Fruit fly (Drosophila melanogaster) whole organism, prepupa: ENCODE measurements around the gene Tm1.

Experiments used
- Blimp-1 ChIP-seq: fragments of 200-800 bp; sonication (Bioruptor generic); optimal IDR thresholded peaks from 3 replicates; lab custom pipeline; 2017; ENCODE audit warnings: missing biosample characterization, missing genetic modification characterization, mild to moderate bottlenecking, moderate library complexity, missing genetic modification reagents
- CG10631 ChIP-seq: fragments of 200-800 bp; sonication (Bioruptor generic); optimal IDR thresholded peaks from 2 replicates; lab custom pipeline; 2016; ENCODE audit warnings: missing biosample characterization, missing genetic modification characterization
- CG10669 ChIP-seq: fragments of 200-800 bp; sonication (Bioruptor generic); optimal IDR thresholded peaks from 3 replicates; lab custom pipeline; 2018; ENCODE audit warnings: missing biosample characterization, mild to moderate bottlenecking, missing genetic modification characterization, moderate library complexity
- CG11762 ChIP-seq: fragments of 200-800 bp; sonication (Bioruptor generic); optimal IDR thresholded peaks from 3 replicates; lab custom pipeline; 2016; ENCODE audit warnings: missing biosample characterization, missing genetic modification characterization; ENCODE audit not compliant: insufficient read depth
- CG11902 ChIP-seq: fragments of 200-800 bp; sonication (Bioruptor generic); optimal IDR thresholded peaks from 3 replicates; lab custom pipeline; 2016; ENCODE audit warnings: missing biosample characterization, missing genetic modification characterization
- CG15336 ChIP-seq: fragments of 200-800 bp; sonication (Bioruptor generic); IDR thresholded peaks from 2 replicates; pipeline ENCODE4 v1.3.6; 2022; ENCODE audit warnings: missing biosample characterization, missing genetic modification characterization
- CG1621 ChIP-seq: fragments of 200-800 bp; sonication (Bioruptor generic); optimal IDR thresholded peaks from 3 replicates; lab custom pipeline; 2018; ENCODE audit warnings: missing biosample characterization, mild to moderate bottlenecking, missing genetic modification characterization
- CG3032 ChIP-seq: fragments of 200-800 bp; optimal IDR thresholded peaks from 2 replicates; lab custom pipeline; 2019; ENCODE audit warnings: missing biosample characterization, mild to moderate bottlenecking, missing genetic modification characterization, moderate library complexity
- CG31627 ChIP-seq: fragments of 200-800 bp; sonication (Bioruptor generic); optimal IDR thresholded peaks from 3 replicates; lab custom pipeline; 2016; ENCODE audit warnings: missing biosample characterization, missing genetic modification characterization
- CG32006 ChIP-seq: fragments of 200-800 bp; sonication (Bioruptor generic); optimal IDR thresholded peaks from 3 replicates; lab custom pipeline; 2017; ENCODE audit warnings: missing biosample characterization, mild to moderate bottlenecking, missing genetic modification characterization
- CG4318 ChIP-seq: fragments of 200-800 bp; sonication (Bioruptor generic); optimal IDR thresholded peaks from 3 replicates; lab custom pipeline; 2017; ENCODE audit warnings: missing biosample characterization, mild to moderate bottlenecking, missing genetic modification characterization
- CG6163 ChIP-seq: fragments of 200-800 bp; sonication (Bioruptor generic); IDR thresholded peaks from 3 replicates; pipeline ENCODE4 v1.3.6; 2022; ENCODE audit warnings: missing biosample characterization, missing genetic modification characterization
- CG6276 ChIP-seq: fragments of 200-800 bp; sonication (Bioruptor generic); optimal IDR thresholded peaks from 2 replicates; lab custom pipeline; 2017; ENCODE audit warnings: missing biosample characterization, mild to moderate bottlenecking, missing genetic modification characterization
- CG6808 ChIP-seq: fragments of 200-800 bp; sonication (Bioruptor generic); optimal IDR thresholded peaks from 3 replicates; lab custom pipeline; 2017; ENCODE audit warnings: missing biosample characterization, missing genetic modification characterization, mild to moderate bottlenecking, moderate library complexity, missing genetic modification reagents
- CG6854 ChIP-seq: fragments of 200-800 bp; sonication (Bioruptor generic); optimal IDR thresholded peaks from 2 replicates; lab custom pipeline; 2017; ENCODE audit warnings: missing biosample characterization, mild to moderate bottlenecking, missing genetic modification characterization
- CG7368 ChIP-seq: fragments of 200-800 bp; sonication (Bioruptor generic); optimal IDR thresholded peaks from 3 replicates; lab custom pipeline; 2016; ENCODE audit warnings: missing biosample characterization, missing genetic modification characterization
- CG8119 ChIP-seq: fragments of 200-800 bp; sonication (Bioruptor generic); IDR thresholded peaks from 3 replicates; pipeline ENCODE4 v1.3.6; 2022; ENCODE audit warnings: missing biosample characterization, missing genetic modification characterization
- CG8319 ChIP-seq: fragments of 200-800 bp; sonication (Bioruptor generic); optimal IDR thresholded peaks from 3 replicates; lab custom pipeline; 2016; ENCODE audit warnings: missing biosample characterization, missing genetic modification characterization
- CG8632 ChIP-seq: fragments of 200-800 bp; sonication (Bioruptor generic); optimal IDR thresholded peaks from 3 replicates; lab custom pipeline; 2016; ENCODE audit warnings: missing biosample characterization, missing genetic modification characterization
- Eip75B ChIP-seq: fragments of 200-800 bp; sonication (Bioruptor generic); optimal IDR thresholded peaks from 3 replicates; lab custom pipeline; 2016; ENCODE audit warnings: missing biosample characterization, missing genetic modification characterization
- Eip78C ChIP-seq: fragments of 200-800 bp; sonication (Bioruptor generic); peaks from one replicate; lab custom pipeline; 2016; ENCODE audit warnings: missing biosample characterization, missing genetic modification characterization
- Eip93F ChIP-seq: fragments of 200-800 bp; sonication (Bioruptor generic); optimal IDR thresholded peaks from 2 replicates; lab custom pipeline; 2016; ENCODE audit warnings: missing biosample characterization, mild to moderate bottlenecking, missing genetic modification characterization
- Hr38 ChIP-seq: sonication (Bioruptor generic); optimal IDR thresholded peaks from 2 replicates; lab custom pipeline; 2016; ENCODE audit warnings: missing biosample characterization, missing genetic modification characterization
- Hr39 ChIP-seq: fragments of 200-800 bp; sonication (Bioruptor generic); optimal IDR thresholded peaks from 2 replicates; lab custom pipeline; 2016; ENCODE audit warnings: missing biosample characterization, missing genetic modification characterization
- Sox14 ChIP-seq: fragments of 200-800 bp; sonication (Bioruptor generic); optimal IDR thresholded peaks from 3 replicates; lab custom pipeline; 2016; ENCODE audit warnings: missing biosample characterization, missing genetic modification characterization
- achi ChIP-seq: fragments of 200-800 bp; sonication (Bioruptor generic); optimal IDR thresholded peaks from 3 replicates; lab custom pipeline; 2016; ENCODE audit warnings: missing biosample characterization, missing genetic modification characterization
- cyc ChIP-seq: fragments of 200-800 bp; sonication (Bioruptor generic); optimal IDR thresholded peaks from 3 replicates; lab custom pipeline; 2016; ENCODE audit warnings: missing biosample characterization, missing genetic modification characterization
- esn ChIP-seq: fragments of 200-800 bp; sonication (Bioruptor generic); optimal IDR thresholded peaks from 2 replicates; lab custom pipeline; 2016; ENCODE audit warnings: missing biosample characterization, mild to moderate bottlenecking, missing genetic modification characterization, moderate library complexity
- fd85E ChIP-seq: fragments of 200-800 bp; sonication (Bioruptor generic); optimal IDR thresholded peaks from 3 replicates; lab custom pipeline; 2016; ENCODE audit warnings: missing biosample characterization, missing genetic modification characterization
- net ChIP-seq: fragments of 200-800 bp; sonication (Bioruptor generic); optimal IDR thresholded peaks from 3 replicates; lab custom pipeline; 2016; ENCODE audit warnings: missing biosample characterization, missing genetic modification characterization
- spab ChIP-seq: fragments of 200-800 bp; sonication (Bioruptor generic); optimal IDR thresholded peaks from 2 replicates; lab custom pipeline; 2017; ENCODE audit warnings: missing biosample characterization, mild to moderate bottlenecking, missing genetic modification characterization, missing genetic modification reagents
- svp ChIP-seq: fragments of 200-800 bp; sonication (Bioruptor generic); peaks from one replicate; lab custom pipeline; 2016; ENCODE audit warnings: missing biosample characterization, missing genetic modification characterization
- topi ChIP-seq: fragments of 200-800 bp; sonication (Bioruptor generic); optimal IDR thresholded peaks from 3 replicates; lab custom pipeline; 2016; ENCODE audit warnings: missing biosample characterization, missing genetic modification characterization

Gene Tm1

dm6 chr3R:15282982-15283809 lies 5.2 kb downstream of the Tm1 start:
- no peak for TF ChIP-seq CG8319 (GFP tag; lab: Kevin White, UChicago)
- TF ChIP-seq CG8632, result no peak
- TF ChIP-seq CG11762 (GFP tag; lab: Kevin White, UChicago), result no peak
- no peak for TF ChIP-seq CG32006 (GFP tag; lab: Kevin White, UChicago)
- peak; percentile 62 for TF ChIP-seq svp
- no peak for TF ChIP-seq CG6163
- no peak for TF ChIP-seq CG15336
- TF ChIP-seq Hr38 (GFP tag; lab: Kevin White, UChicago), result no peak
- no peak for TF ChIP-seq CG10631
- TF ChIP-seq fd85E (GFP tag; lab: Kevin White, UChicago), result no peak
- peak; percentile 48 for TF ChIP-seq Eip78C (GFP tag; lab: Kevin White, UChicago)
- no peak for TF ChIP-seq CG6276 (GFP tag; lab: Kevin White, UChicago)

dm6 chr3R:15286024-15286692 lies 8.1 kb downstream of the Tm1 start:
- TF ChIP-seq CG10669 (GFP tag; lab: Kevin White, UChicago), result peak; percentile 40
- no peak for TF ChIP-seq Eip75B
- TF ChIP-seq CG1621, result no peak

- TF ChIP-seq CG6276 (GFP tag; lab: Kevin White, UChicago) (peak; percentile 31), Eip93F (GFP tag; lab: Kevin White, UChicago) (no peak)
Observed at dm6 chr3R:15286693-15287041, 8.6 kb downstream of the Tm1 start.

dm6 chr3R:15287763-15288162 lies 9.7 kb downstream of the Tm1 start:
- TF ChIP-seq Sox14 (GFP tag; lab: Kevin White, UChicago), result peak; percentile 4
- peak; percentile 14 for TF ChIP-seq esn (GFP tag; lab: Kevin White, UChicago)
- TF ChIP-seq CG31627 (GFP tag; lab: Kevin White, UChicago), result no peak
- TF ChIP-seq CG8119 (GFP tag; lab: Robert Waterston, UW), result no peak
- no peak for TF ChIP-seq net (GFP tag; lab: Kevin White, UChicago)
- no peak for TF ChIP-seq CG32006 (GFP tag; lab: Kevin White, UChicago)
- TF ChIP-seq Hr39 (GFP tag; lab: Kevin White, UChicago), result peak; percentile 5
- no peak for TF ChIP-seq topi
- TF ChIP-seq CG11902 (GFP tag; lab: Kevin White, UChicago), result no peak
- no peak for TF ChIP-seq CG6808 (GFP tag; lab: Kevin White, UChicago)
- TF ChIP-seq CG3032 (tag; lab: Kevin White, UChicago), result peak; percentile 1
- no peak for TF ChIP-seq spab (GFP tag; lab: Kevin White, UChicago)
- TF ChIP-seq Eip78C (GFP tag; lab: Kevin White, UChicago), result peak; percentile 0

dm6 chr3R:15288802-15289201 lies 10.8 kb downstream of the Tm1 start:
- TF ChIP-seq CG6808 (GFP tag; lab: Kevin White, UChicago) (no peak), CG7368 (GFP tag; lab: Kevin White, UChicago) (no peak), Sox14 (GFP tag; lab: Kevin White, UChicago) (no peak), CG11762 (GFP tag; lab: Kevin White, UChicago) (no peak), Eip78C (GFP tag; lab: Kevin White, UChicago) (no peak), CG4318 (GFP tag; lab: Kevin White, UChicago) (no peak), Blimp-1 (GFP tag; lab: Kevin White, UChicago) (no peak), Eip75B (no peak), achi (GFP tag; lab: Kevin White, UChicago) (no peak), CG8632 (no peak), CG6854 (GFP tag; lab: Kevin White, UChicago) (no peak), CG8319 (GFP tag; lab: Kevin White, UChicago) (no peak), cyc (GFP tag; lab: Kevin White, UChicago) (no peak)
- TF ChIP-seq, all 60 proteins: peak for 0
